Fruit fly (Drosophila melanogaster) whole organism, embryonic: ENCODE data around the gene Sox100B.

Experiments
- Ada2b ChIP-seq: fragments of 200-800 bp; sonication (Bioruptor generic); IDR thresholded peaks from 2 replicates; pipeline ENCODE4 v1.3.6; 2022; ENCODE audit warnings: missing biosample characterization, missing genetic modification characterization
- Atf6 ChIP-seq: fragments of 200-800 bp; sonication (Bioruptor generic); IDR thresholded peaks from 2 replicates; pipeline ENCODE4 v1.3.6; 2022; ENCODE audit warnings: missing biosample characterization, missing genetic modification characterization
- B-H1 ChIP-seq: fragments of 200-800 bp; sonication (Bioruptor generic); IDR thresholded peaks from 3 replicates; pipeline ENCODE4 v1.3.6; 2022; ENCODE audit warnings: missing biosample characterization, missing genetic modification characterization
- CG10209 ChIP-seq: fragments of 200-800 bp; sonication (Bioruptor generic); optimal IDR thresholded peaks from 3 replicates; lab custom pipeline; 2017; ENCODE audit warnings: missing biosample characterization, mild to moderate bottlenecking, missing genetic modification characterization, missing genetic modification reagents
- CG10543 ChIP-seq: fragments of 200-800 bp; sonication (Bioruptor generic); optimal IDR thresholded peaks from 3 replicates; lab custom pipeline; 2017; ENCODE audit warnings: missing biosample characterization, mild to moderate bottlenecking, missing genetic modification characterization, moderate library complexity
- CG11456 ChIP-seq: fragments of 200-800 bp; sonication (Bioruptor generic); IDR thresholded peaks from 3 replicates; pipeline ENCODE4 v1.3.6; 2022; ENCODE audit warnings: missing biosample characterization, missing genetic modification characterization
- CG11504 ChIP-seq: fragments of 200-800 bp; sonication (Bioruptor generic); optimal IDR thresholded peaks from 3 replicates; lab custom pipeline; 2019; ENCODE audit warnings: missing biosample characterization, mild to moderate bottlenecking, missing genetic modification characterization, moderate library complexity
- CG12155 ChIP-seq: fragments of 200-800 bp; sonication (Bioruptor generic); optimal IDR thresholded peaks from 3 replicates; lab custom pipeline; 2016; ENCODE audit warnings: missing biosample characterization, missing genetic modification characterization
- CG12236 ChIP-seq: fragments of 200-800 bp; sonication (Bioruptor generic); optimal IDR thresholded peaks from 2 replicates; lab custom pipeline; 2016; ENCODE audit warnings: missing biosample characterization, missing genetic modification characterization
- CG14667 ChIP-seq: fragments of 200-800 bp; sonication (Bioruptor generic); IDR thresholded peaks from 2 replicates; pipeline ENCODE4 v1.3.6; 2022; ENCODE audit warnings: missing biosample characterization, missing genetic modification characterization
- CG14965 ChIP-seq: fragments of 200-800 bp; sonication (Bioruptor generic); optimal IDR thresholded peaks from 2 replicates; lab custom pipeline; 2016; ENCODE audit warnings: missing biosample characterization, missing genetic modification characterization, borderline replicate concordance
- CG15269 ChIP-seq: fragments of 200-800 bp; sonication (Bioruptor generic); optimal IDR thresholded peaks from 2 replicates; lab custom pipeline; 2018; ENCODE audit warnings: missing biosample characterization, mild to moderate bottlenecking, missing genetic modification characterization, moderate library complexity
- CG2120 ChIP-seq: fragments of 200-800 bp; sonication (Bioruptor generic); optimal IDR thresholded peaks from 3 replicates; lab custom pipeline; 2016; ENCODE audit warnings: missing biosample characterization, missing genetic modification characterization
- CG2678 ChIP-seq: fragments of 200-800 bp; sonication (Bioruptor generic); optimal IDR thresholded peaks from 3 replicates; lab custom pipeline; 2019; ENCODE audit warnings: missing biosample characterization, mild to moderate bottlenecking, missing genetic modification characterization, moderate library complexity
- CG32532 ChIP-seq: fragments of 200-800 bp; sonication (Bioruptor generic); IDR thresholded peaks from 2 replicates; pipeline ENCODE4 v1.3.6; 2022; ENCODE audit warnings: missing biosample characterization, missing genetic modification characterization
- CG32772 ChIP-seq: fragments of 200-800 bp; sonication (Bioruptor generic); IDR thresholded peaks from 2 replicates; pipeline ENCODE4 v1.3.6; 2022; ENCODE audit warnings: missing biosample characterization, missing genetic modification characterization
- CG7271 ChIP-seq: fragments of 200-800 bp; sonication (Bioruptor generic); optimal IDR thresholded peaks from 2 replicates; lab custom pipeline; 2018; ENCODE audit warnings: missing biosample characterization, mild to moderate bottlenecking, missing genetic modification characterization, moderate library complexity
- CG7839 ChIP-seq: fragments of 200-800 bp; sonication (Bioruptor generic); optimal IDR thresholded peaks from 3 replicates; lab custom pipeline; 2018; ENCODE audit warnings: missing biosample characterization, mild to moderate bottlenecking, missing genetic modification characterization, moderate library complexity
- D ChIP-seq, 2 experiments: fragments of 200-800 bp in 1 of 2; fragments of >200 bp in 1 of 2; sonication (Bioruptor generic) in 1 of 2; optimal IDR thresholded peaks; 2 replicates in 1 of 2; 3 replicates in 1 of 2; lab custom pipeline; 2017; ENCODE audit warnings: mild to moderate bottlenecking in 1 of 2, missing biosample characterization in 1 of 2, missing genetic modification characterization in 1 of 2, missing genetic modification reagents in 1 of 2
- ERR ChIP-seq: fragments of 200-800 bp; sonication (Bioruptor generic); optimal IDR thresholded peaks from 2 replicates; lab custom pipeline; 2016; ENCODE audit warnings: missing biosample characterization, missing genetic modification characterization
- Ets65A ChIP-seq: fragments of 200-800 bp; sonication (Bioruptor generic); peaks from one replicate; lab custom pipeline; 2016; ENCODE audit warnings: missing biosample characterization, missing genetic modification characterization
- H2.0 ChIP-seq: fragments of 200-800 bp; sonication (Bioruptor generic); IDR thresholded peaks from 2 replicates; pipeline ENCODE4 v1.3.6; 2022; ENCODE audit warnings: missing biosample characterization, missing genetic modification characterization
- HHEX ChIP-seq: fragments of 200-800 bp; sonication (Bioruptor generic); optimal IDR thresholded peaks from 3 replicates; lab custom pipeline; 2017; ENCODE audit warnings: missing biosample characterization, mild to moderate bottlenecking, missing genetic modification characterization, missing genetic modification reagents
- Hr51 ChIP-seq, 2 experiments: fragments of 200-800 bp; sonication (Bioruptor generic); optimal IDR thresholded peaks; 2 replicates in 1 of 2; 3 replicates in 1 of 2; lab custom pipeline; 2016 to 2018; ENCODE audit warnings: missing biosample characterization in 2 of 2, missing genetic modification characterization in 2 of 2, mild to moderate bottlenecking in 1 of 2, moderate library complexity in 1 of 2
- Stat92E ChIP-seq, 3 experiments: fragments of >200 bp in 2 of 3; fragments of 200-800 bp in 1 of 3; sonication (Bioruptor generic) in 1 of 3; optimal IDR thresholded peaks; 2 replicates each; lab custom pipeline; 2017 to 2019; ENCODE audit warnings: missing biosample characterization in 3 of 3, missing genetic modification characterization in 3 of 3, mild to moderate bottlenecking in 1 of 3, moderate library complexity in 1 of 3
- Usf ChIP-seq: fragments of 200-800 bp; sonication (Bioruptor generic); optimal IDR thresholded peaks from 2 replicates; lab custom pipeline; 2017; ENCODE audit warnings: missing genotype, missing biosample characterization, missing genetic modification characterization
- Xbp1 ChIP-seq: fragments of 200-800 bp; sonication (Bioruptor generic); optimal IDR thresholded peaks from 3 replicates; lab custom pipeline; 2016; ENCODE audit warnings: missing biosample characterization, mild to moderate bottlenecking, missing genetic modification characterization
- ase ChIP-seq: fragments of 200-800 bp; sonication (Bioruptor generic); IDR thresholded peaks from 3 replicates; pipeline ENCODE4 v1.3.6; 2022; ENCODE audit warnings: missing biosample characterization, missing genetic modification characterization
- caup ChIP-seq: fragments of 200-800 bp; sonication (Bioruptor generic); optimal IDR thresholded peaks from 3 replicates; lab custom pipeline; 2017; ENCODE audit warnings: missing biosample characterization, mild to moderate bottlenecking, missing genetic modification characterization, moderate library complexity; ENCODE audit not compliant: severe bottlenecking
- chinmo ChIP-seq: fragments of 200-800 bp; sonication (Bioruptor generic); IDR thresholded peaks from 4 replicates; pipeline ENCODE4 v1.3.6; 2022; ENCODE audit warnings: missing biosample characterization, missing genetic modification characterization; ENCODE audit not compliant: partially characterized antibody
- ci ChIP-seq: fragments of 200-800 bp; sonication (Bioruptor generic); IDR thresholded peaks from 3 replicates; pipeline ENCODE4 v1.3.6; 2022; ENCODE audit warnings: missing biosample characterization, missing genetic modification characterization
- crc ChIP-seq: fragments of 200-800 bp; sonication (Bioruptor generic); optimal IDR thresholded peaks from 2 replicates; lab custom pipeline; 2016; ENCODE audit warnings: missing biosample characterization, missing genetic modification characterization
- dimm ChIP-seq: fragments of 200-800 bp; sonication (Bioruptor generic); IDR thresholded peaks from 2 replicates; pipeline ENCODE4 v1.3.6; 2022; ENCODE audit warnings: missing biosample characterization, missing genetic modification characterization
- dysf ChIP-seq: fragments of 200-800 bp; sonication (Bioruptor generic); IDR thresholded peaks from 3 replicates; pipeline ENCODE4 v1.3.6; 2022; ENCODE audit warnings: missing biosample characterization, missing genetic modification characterization
- gem ChIP-seq: fragments of 200-800 bp; sonication (Bioruptor generic); optimal IDR thresholded peaks from 2 replicates; lab custom pipeline; 2019; ENCODE audit warnings: missing biosample characterization, mild to moderate bottlenecking, missing genetic modification characterization, moderate library complexity
- gfzf ChIP-seq: fragments of 200-800 bp; sonication (Bioruptor generic); optimal IDR thresholded peaks from 2 replicates; lab custom pipeline; 2016; ENCODE audit warnings: missing biosample characterization, mild to moderate bottlenecking, missing genetic modification characterization, moderate library complexity
- ken ChIP-seq: fragments of 200-800 bp; sonication (Bioruptor generic); IDR thresholded peaks from 3 replicates; pipeline ENCODE4 v1.3.6; 2022; ENCODE audit warnings: missing biosample characterization, missing genetic modification characterization
- lmd ChIP-seq: fragments of 200-800 bp; sonication (Bioruptor generic); IDR thresholded peaks from 2 replicates; pipeline ENCODE4 v1.3.6; 2022; ENCODE audit warnings: missing biosample characterization, missing genetic modification characterization
- pros ChIP-seq: fragments of 200-800 bp; sonication (Bioruptor generic); optimal IDR thresholded peaks from 3 replicates; lab custom pipeline; 2019; ENCODE audit warnings: missing biosample characterization, mild to moderate bottlenecking, missing genetic modification characterization, moderate library complexity
- row ChIP-seq: fragments of 200-800 bp; sonication (Bioruptor generic); IDR thresholded peaks from 3 replicates; pipeline ENCODE4 v1.3.6; 2022; ENCODE audit warnings: missing biosample characterization, missing genetic modification characterization
- sob ChIP-seq: fragments of 200-800 bp; sonication (Bioruptor generic); IDR thresholded peaks from 2 replicates; pipeline ENCODE4 v1.3.6; 2022; ENCODE audit warnings: missing biosample characterization, missing genetic modification characterization
- stc ChIP-seq: fragments of 200-800 bp; sonication (Bioruptor generic); IDR thresholded peaks from 2 replicates; pipeline ENCODE4 v1.3.6; 2022; ENCODE audit warnings: missing biosample characterization, missing genetic modification characterization
- sug ChIP-seq: fragments of 200-800 bp; optimal IDR thresholded peaks from 2 replicates; lab custom pipeline; 2019; ENCODE audit warnings: missing biosample characterization, mild to moderate bottlenecking, missing genetic modification characterization, moderate library complexity
- tgo ChIP-seq: fragments of 200-800 bp; sonication (Bioruptor generic); IDR thresholded peaks from 3 replicates; pipeline ENCODE4 v1.3.6; 2022; ENCODE audit warnings: missing biosample characterization, missing genetic modification characterization
- tin ChIP-seq: fragments of 200-800 bp; sonication (Bioruptor generic); optimal IDR thresholded peaks from 3 replicates; lab custom pipeline; 2016; ENCODE audit warnings: missing biosample characterization, missing genetic modification characterization
- vnd ChIP-seq: fragments of 200-800 bp; sonication (Bioruptor generic); IDR thresholded peaks from 3 replicates; pipeline ENCODE4 v1.3.6; 2022; ENCODE audit warnings: missing biosample characterization, missing genetic modification characterization; ENCODE audit not compliant: partially characterized antibody
- zf30C ChIP-seq: fragments of 200-800 bp; sonication (Bioruptor generic); optimal IDR thresholded peaks from 3 replicates; lab custom pipeline; 2018; ENCODE audit warnings: missing biosample characterization, mild to moderate bottlenecking, missing genetic modification characterization
- zfh1 ChIP-seq: fragments of 200-800 bp; sonication (Bioruptor generic); IDR thresholded peaks from 3 replicates; pipeline ENCODE4 v1.3.6; 2022; ENCODE audit warnings: missing biosample characterization, missing genetic modification characterization
- zfh2 ChIP-seq: fragments of 200-800 bp; sonication (Bioruptor generic); optimal IDR thresholded peaks from 2 replicates; lab custom pipeline; 2016; ENCODE audit warnings: missing biosample characterization, missing genetic modification characterization

Sox100B gene

dm6 chr3R:31019662-31020061 lies 45.4 kb upstream of the Sox100B start (continued):
- TF ChIP-seq ERR (GFP tag; lab: Kevin White, UChicago) (no peak), tin (GFP tag; lab: Kevin White, UChicago) (no peak), CG7839 (tag; lab: Kevin White, UChicago) (peak; percentile 46), zfh1 (GFP tag; lab: Robert Waterston, UW) (0 out of 3 replicates have a peak, but pooled peaks have one; percentile 21), Atf6 (GFP tag; lab: Robert Waterston, UW) (peak; percentile 17; the same call in 1 of the 2 replicates), H2.0 (GFP tag; lab: Robert Waterston, UW) (0 out of 2 replicates have a peak, but pooled peaks have one; percentile 23), Xbp1 (GFP tag; lab: Kevin White, UChicago) (peak; percentile 20), CG32532 (peak; percentile 70), stc (peak; percentile 52; the same call in 1 of the 2 replicates), caup (GFP tag; lab: Kevin White, UChicago) (peak; percentile 6), CG10209 (GFP tag; lab: Kevin White, UChicago) (peak; percentile 4), CG32772 (GFP tag; lab: Robert Waterston, UW) (0 out of 2 replicates have a peak, but pooled peaks have one; percentile 28), sob (GFP tag; lab: Robert Waterston, UW) (0 out of 2 replicates have a peak, but pooled peaks have one; percentile 24), CG14965 (GFP tag; lab: Kevin White, UChicago) (no peak), Ada2b (peak; percentile 32; the same call in 1 of the 2 replicates), CG2120 (peak; percentile 3), ase (GFP tag; lab: Robert Waterston, UW) (0 out of 3 replicates have a peak, but pooled peaks have one; percentile 10), ken (GFP tag; lab: Robert Waterston, UW) (0 out of 3 replicates have a peak, but pooled peaks have one; percentile 28), Hr51 (GFP tag; optimal IDR thresholded peaks at IDR 0.05; lab: Kevin White, UChicago) (peak in 1 of 2 experiments; percentile 29), CG15269 (tag; lab: Kevin White, UChicago) (peak; percentile 11), CG12155 (GFP tag; lab: Kevin White, UChicago) (no peak), vnd (GFP tag; lab: Robert Waterston, UW) (no peak), crc (GFP tag; lab: Kevin White, UChicago) (no peak), B-H1 (GFP tag; lab: Robert Waterston, UW) (peak; percentile 13; the same call in 1 of the 3 replicates), gem (peak; percentile 57), CG10543 (GFP tag; lab: Kevin White, UChicago) (no peak), HHEX (GFP tag; lab: Kevin White, UChicago) (no peak), CG11504 (tag; lab: Kevin White, UChicago) (peak; percentile 45), Usf (GFP tag; lab: Kevin White, UChicago) (no peak), CG11456 (GFP tag; lab: Robert Waterston, UW) (peak; percentile 49; the same call in 1 of the 3 replicates), CG14667 (GFP tag; lab: Robert Waterston, UW) (0 out of 2 replicates have a peak, but pooled peaks have one; percentile 13), CG2678 (tag; lab: Kevin White, UChicago) (peak; percentile 51), tgo (GFP tag; lab: Robert Waterston, UW) (peak; percentile 53; the same call in 2 of the 3 replicates), dysf (GFP tag; lab: Robert Waterston, UW) (peak; percentile 48; the same call in 2 of the 3 replicates), lmd (peak; percentile 23; the same call in 1 of the 2 replicates)

- TF ChIP-seq gfzf: no peak
- no peak for TF ChIP-seq zfh2 (GFP tag; lab: Kevin White, UChicago)
- no peak for TF ChIP-seq dimm (GFP tag; lab: Robert Waterston, UW)
- TF ChIP-seq Ets65A (GFP tag; lab: Kevin White, UChicago): peak; percentile 66
- peak; percentile 27 for TF ChIP-seq sug (tag; lab: Kevin White, UChicago)
- no peak for TF ChIP-seq CG12236
- TF ChIP-seq Stat92E (GFP tag; optimal IDR thresholded peaks at IDR 0.05; lab: Kevin White, UChicago): no peak
- no peak for TF ChIP-seq zf30C (GFP tag; lab: Kevin White, UChicago)
- 0 out of 4 replicates have a peak, but pooled peaks have one; percentile 23 for TF ChIP-seq chinmo (GFP tag; lab: Robert Waterston, UW)
- TF ChIP-seq pros (GFP tag; lab: Kevin White, UChicago): no peak
- no peak for TF ChIP-seq ci (GFP tag; lab: Robert Waterston, UW)
- no peak for TF ChIP-seq lmd
- TF ChIP-seq CG7271 (tag; lab: Kevin White, UChicago): no peak
- TF ChIP-seq CG11456 (GFP tag; lab: Robert Waterston, UW): no peak
- TF ChIP-seq row (GFP tag; lab: Robert Waterston, UW): no peak
- TF ChIP-seq D (optimal IDR thresholded peaks at IDR 0.05; lab: Kevin White, UChicago): no peak
- no peak for TF ChIP-seq D (GFP tag; optimal IDR thresholded peaks at IDR 0.05; lab: Kevin White, UChicago)
Observed at dm6 chr3R:31020762-31021161, 44.3 kb upstream of the Sox100B start.
